Worm (Caenorhabditis elegans): Measurements from ENCODE around the gene T23F2.4.

- TF ChIP-seq hmg-4 (GFP tag; optimal IDR thresholded peaks at IDR 0.05) (no peak), ceh-13 (GFP tag; optimal IDR thresholded peaks at IDR 0.05) (no peak), ama-1 (optimal IDR thresholded peaks at IDR 0.05) (no peak), hnd-1 (tag; optimal IDR thresholded peaks at IDR 0.05) (no peak), B0310.2 (tag; optimal IDR thresholded peaks at IDR 0.05) (no peak), F13C5.2 (tag; optimal IDR thresholded peaks at IDR 0.05) (no peak)
Observed at ce11 chrX:5505148-5505547, 9.7 kb downstream of the T23F2.4 start, which contains the start of gene T23F2.2.
